Worm (Caenorhabditis elegans): ENCODE results near the gene T25B6.4.
A peak's percentile ranks its signal among the peaks of the same experiment; 100 is the strongest.

Gene T25B6.4

DNA sequence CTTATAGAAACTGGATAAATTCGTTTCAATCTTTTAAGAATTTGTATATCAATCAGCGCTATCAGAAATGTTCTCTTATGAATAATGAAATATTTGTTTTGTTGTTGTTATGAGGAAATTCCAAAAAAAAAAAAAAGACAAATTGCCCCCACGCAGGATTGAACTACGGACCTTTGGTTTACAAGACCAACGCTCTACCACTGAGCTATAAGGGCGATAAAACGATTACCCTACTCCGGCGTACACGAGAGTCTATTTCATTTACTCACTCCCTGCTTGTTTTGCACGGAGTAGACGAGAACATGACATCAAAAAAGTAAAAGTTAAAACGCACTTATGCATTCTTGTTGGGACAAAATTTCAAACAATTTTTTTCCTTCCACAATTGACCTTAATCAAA, 8.8 kb downstream of the T25B6.4 start:
- TF ChIP-seq B0336.3 (GFP tag; IDR thresholded peaks at IDR 0.05), result no peak
- no peak for TF ChIP-seq lir-1 (GFP tag; conservative IDR thresholded peaks at IDR 0.05)
- TF ChIP-seq lin-26 (GFP tag; IDR thresholded peaks at IDR 0.05), result no peak; the same call in none of the 2 replicates
- no peak for TF ChIP-seq cebp-1 (GFP tag; IDR thresholded peaks at IDR 0.05)
- no peak for TF ChIP-seq cebp-1 (tag; optimal IDR thresholded peaks at IDR 0.05)
- 0 out of 2 replicates have a peak, but pooled peaks have one; percentile 16 for TF ChIP-seq C17E4.6 (GFP tag; IDR thresholded peaks at IDR 0.05)
- TF ChIP-seq T26A5.8 (tag; optimal IDR thresholded peaks at IDR 0.05), result peak; percentile 76
- TF ChIP-seq ztf-26 (tag; optimal IDR thresholded peaks at IDR 0.05), result peak; percentile 27
- TF ChIP-seq chd-7 (tag; optimal IDR thresholded peaks at IDR 0.05), result no peak
- peak; percentile 39 for TF ChIP-seq athp-1 (tag; optimal IDR thresholded peaks at IDR 0.05)
- TF ChIP-seq F57C9.4 (tag; optimal IDR thresholded peaks at IDR 0.05), result no peak
- no peak for TF ChIP-seq unc-62 (GFP tag; optimal IDR thresholded peaks at IDR 0.05)
- 0 out of 2 replicates have a peak, but pooled peaks have one; percentile 16 for TF ChIP-seq madf-8 (GFP tag; conservative IDR thresholded peaks at IDR 0.05)
- peak; percentile 37 for TF ChIP-seq nhr-80 (tag; optimal IDR thresholded peaks at IDR 0.05)
- TF ChIP-seq ceh-79 (tag; optimal IDR thresholded peaks at IDR 0.05), result peak; percentile 81
- TF ChIP-seq F37B4.10 (GFP tag; IDR thresholded peaks at IDR 0.05), result no peak
- no peak for TF ChIP-seq pha-4 (tag; optimal IDR thresholded peaks at IDR 0.05)
- peak; percentile 76 for TF ChIP-seq mxl-1 (tag; optimal IDR thresholded peaks at IDR 0.05)
- TF ChIP-seq zfh-2 (GFP tag; conservative IDR thresholded peaks at IDR 0.05), result no peak
- TF ChIP-seq hlh-26 (GFP tag; conservative IDR thresholded peaks at IDR 0.05), result no peak
- no peak for TF ChIP-seq C06A6.2 (GFP tag; conservative IDR thresholded peaks at IDR 0.05)
- TF ChIP-seq ztf-28 (GFP tag; IDR thresholded peaks at IDR 0.05), result no peak
- peak; percentile 90 for TF ChIP-seq B0261.1 (tag; optimal IDR thresholded peaks at IDR 0.05)
- TF ChIP-seq egl-18 (GFP tag; IDR thresholded peaks at IDR 0.05), result 0 out of 2 replicates have a peak, but pooled peaks have one; percentile 68
- TF ChIP-seq ztf-6 (GFP tag; IDR thresholded peaks at IDR 0.05), result 0 out of 2 replicates have a peak, but pooled peaks have one; percentile 29
- TF ChIP-seq hmg-1.2 (GFP tag; IDR thresholded peaks at IDR 0.05), result no peak; the same call in 1 of the 2 replicates
- no peak for TF ChIP-seq F39B2.1 (GFP tag; IDR thresholded peaks at IDR 0.05)
- no peak for TF ChIP-seq ztf-3 (GFP tag; optimal IDR thresholded peaks at IDR 0.05)
- TF ChIP-seq lin-54 (GFP tag; optimal IDR thresholded peaks at IDR 0.05), result peak; percentile 35
- TF ChIP-seq him-1 (tag; optimal IDR thresholded peaks at IDR 0.05), result peak; percentile 95
- TF ChIP-seq rec-8 (tag; optimal IDR thresholded peaks at IDR 0.05), result peak; percentile 84 to 94
- TF ChIP-seq atf-7 (tag; optimal IDR thresholded peaks at IDR 0.05), result peak; percentile 30
- no peak for TF ChIP-seq repo-1 (tag; optimal IDR thresholded peaks at IDR 0.05)
- TF ChIP-seq nhr-179 (tag; optimal IDR thresholded peaks at IDR 0.05), result peak; percentile 60
- no peak for TF ChIP-seq mel-28 (tag; optimal IDR thresholded peaks at IDR 0.05; ENCODE audit: borderline replicate concordance)
- peak; percentile 18 for TF ChIP-seq unc-130 (GFP tag; optimal IDR thresholded peaks at IDR 0.05)
- no peak for TF ChIP-seq ceh-58 (GFP tag; IDR thresholded peaks at IDR 0.05)
- TF ChIP-seq madf-6 (GFP tag; IDR thresholded peaks at IDR 0.05), result no peak
- TF ChIP-seq ama-1 (optimal IDR thresholded peaks at IDR 0.05), result no peak
- TF ChIP-seq ama-1 (GFP tag; optimal IDR thresholded peaks at IDR 0.05), result peak; percentile 83 to 92
- TF ChIP-seq T07F8.4 (tag; optimal IDR thresholded peaks at IDR 0.05), result peak; percentile 86
- no peak; the same call in 1 of the 2 replicates for TF ChIP-seq egrh-3 (GFP tag; IDR thresholded peaks at IDR 0.05)
- peak; percentile 76; the same call in 1 of the 2 replicates for TF ChIP-seq ekl-4 (GFP tag; IDR thresholded peaks at IDR 0.05)
- TF ChIP-seq pbrm-1 (GFP tag; IDR thresholded peaks at IDR 0.05), result peak; percentile 78; the same call in 1 of the 2 replicates
- TF ChIP-seq lag-1 (GFP tag; IDR thresholded peaks at IDR 0.05), result no peak
- peak; percentile 76 for TF ChIP-seq sptf-2 (GFP tag; optimal IDR thresholded peaks at IDR 0.05)
- 0 out of 2 replicates have a peak, but pooled peaks have one; percentile 48 for TF ChIP-seq madf-3 (GFP tag; IDR thresholded peaks at IDR 0.05)
- TF ChIP-seq nhr-120 (GFP tag; IDR thresholded peaks at IDR 0.05), result no peak
- peak; percentile 89 for TF ChIP-seq ztf-25 (GFP tag; IDR thresholded peaks at IDR 0.05)
- no peak for TF ChIP-seq sea-2 (GFP tag; IDR thresholded peaks at IDR 0.05)
- peak; percentile 70 for TF ChIP-seq hlh-12 (tag; optimal IDR thresholded peaks at IDR 0.05)

All from whole organism, young adult.